Fruit fly (Drosophila melanogaster) whole organism, adult: ENCODE results near the gene CG33307.

Experiments
- CG12768 ChIP-seq: fragments of 200-800 bp; sonication (Bioruptor generic); optimal IDR thresholded peaks from 2 replicates; lab custom pipeline; 2017; ENCODE audit warnings: missing biosample characterization, missing genetic modification characterization, mild to moderate bottlenecking, moderate library complexity, missing genetic modification reagents
- CG14711 ChIP-seq: fragments of 200-800 bp; sonication (Bioruptor generic); optimal IDR thresholded peaks from 2 replicates; lab custom pipeline; 2018; ENCODE audit warnings: missing biosample characterization, mild to moderate bottlenecking, missing genetic modification characterization, moderate library complexity
- CG1620 ChIP-seq: fragments of 200-800 bp; sonication (Bioruptor generic); optimal IDR thresholded peaks from 2 replicates; lab custom pipeline; 2016; ENCODE audit warnings: missing biosample characterization, missing genetic modification characterization
- CG7045 ChIP-seq: fragments of 200-800 bp; sonication (Bioruptor generic); optimal IDR thresholded peaks from 2 replicates; lab custom pipeline; 2017; ENCODE audit warnings: missing biosample characterization, mild to moderate bottlenecking, missing genetic modification characterization
- Crg-1 ChIP-seq: fragments of 200-800 bp; sonication (Bioruptor generic); optimal IDR thresholded peaks from 2 replicates; lab custom pipeline; 2016; ENCODE audit warnings: missing biosample characterization, missing genetic modification characterization
- Mnt ChIP-seq: fragments of 200-800 bp; sonication (Bioruptor generic); optimal IDR thresholded peaks from 2 replicates; lab custom pipeline; 2016; ENCODE audit warnings: missing biosample characterization, mild to moderate bottlenecking, missing genetic modification characterization
- cic ChIP-seq: fragments of 200-800 bp; sonication (Bioruptor generic); optimal IDR thresholded peaks from 2 replicates; lab custom pipeline; 2017; ENCODE audit warnings: missing biosample characterization, mild to moderate bottlenecking, missing genetic modification characterization, moderate library complexity
- kay ChIP-seq: fragments of 200-800 bp; sonication (Bioruptor generic); peaks from one replicate; lab custom pipeline; 2016; ENCODE audit warnings: missing biosample characterization, missing genetic modification characterization, borderline replicate concordance
- pad ChIP-seq: fragments of 200-800 bp; sonication (Bioruptor generic); optimal IDR thresholded peaks from 3 replicates; lab custom pipeline; 2017; ENCODE audit warnings: missing biosample characterization, missing genetic modification characterization, mild to moderate bottlenecking, moderate library complexity, missing genetic modification reagents

dm6 chr2L:13842078-13842477 is 758 bp upstream of the CG33307 start:
- TF ChIP-seq CG7045 (GFP tag; lab: Kevin White, UChicago): no peak
- TF ChIP-seq CG12768 (GFP tag; lab: Kevin White, UChicago): no peak
- TF ChIP-seq kay: no peak
- TF ChIP-seq CG14711 (tag; lab: Kevin White, UChicago): no peak
- no peak for TF ChIP-seq Mnt (GFP tag; lab: Kevin White, UChicago)
- TF ChIP-seq Crg-1 (GFP tag; lab: Kevin White, UChicago): no peak
- TF ChIP-seq cic (GFP tag; lab: Kevin White, UChicago): no peak
- no peak for TF ChIP-seq CG1620 (GFP tag; lab: Kevin White, UChicago)
- TF ChIP-seq pad (GFP tag; lab: Kevin White, UChicago): no peak
